Worm (Caenorhabditis elegans): ENCODE measurements around the gene Y37E11AM.2.

Gene Y37E11AM.2

ce11 chrIV:3742426-3742839, 17.2 kb upstream of the Y37E11AM.2 start (continued):
- TF ChIP-seq unc-39 (tag; optimal IDR thresholded peaks at IDR 0.05) = no peak

DNA sequence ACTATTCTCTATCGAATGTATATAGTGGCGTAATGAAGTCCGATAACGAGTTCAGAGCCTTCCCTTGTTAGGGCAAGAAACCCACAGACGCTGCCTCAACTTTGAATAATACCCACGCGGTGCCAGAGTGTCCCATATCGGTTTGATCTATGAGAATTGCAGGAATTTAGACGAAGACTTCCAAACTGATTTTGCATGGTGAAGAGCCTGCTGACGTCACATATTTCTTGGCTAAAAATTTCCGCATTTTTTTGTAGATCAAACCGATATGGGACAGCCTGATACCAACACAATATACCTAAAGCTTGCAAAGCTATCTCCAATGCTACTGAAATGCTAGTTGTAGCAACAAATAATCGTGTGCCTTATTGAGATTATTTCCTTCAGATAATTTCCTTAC, 16.6 kb upstream of the Y37E11AM.2 start:
- TF ChIP-seq zag-1 (tag; optimal IDR thresholded peaks at IDR 0.05) (no peak), snpc-4 (tag; optimal IDR thresholded peaks at IDR 0.05) (no peak), nhr-28 (tag; optimal IDR thresholded peaks at IDR 0.05) (no peak), unc-62 (GFP tag; optimal IDR thresholded peaks at IDR 0.05) (no peak), lin-39 (tag; optimal IDR thresholded peaks at IDR 0.05) (no peak), nhr-12 (tag; optimal IDR thresholded peaks at IDR 0.05) (no peak), nhr-237 (tag; optimal IDR thresholded peaks at IDR 0.05) (no peak), nhr-23 (tag; optimal IDR thresholded peaks at IDR 0.05) (no peak), mml-1 (tag; optimal IDR thresholded peaks at IDR 0.05) (no peak), ceh-28 (tag; optimal IDR thresholded peaks at IDR 0.05) (no peak), elt-1 (tag; optimal IDR thresholded peaks at IDR 0.05) (no peak), lin-15B (tag; optimal IDR thresholded peaks at IDR 0.05) (no peak), elt-2 (tag; optimal IDR thresholded peaks at IDR 0.05) (no peak), ztf-11 (tag; optimal IDR thresholded peaks at IDR 0.05) (no peak), nhr-43 (tag; optimal IDR thresholded peaks at IDR 0.05; ENCODE audit: poor library complexity, severe bottlenecking) (no peak), ama-1 (optimal IDR thresholded peaks at IDR 0.05) (no peak), ceh-82 (tag; optimal IDR thresholded peaks at IDR 0.05) (no peak), egl-5 (tag; optimal IDR thresholded peaks at IDR 0.05) (no peak), nhr-11 (tag; optimal IDR thresholded peaks at IDR 0.05) (no peak), elt-3 (tag; optimal IDR thresholded peaks at IDR 0.05) (no peak)

ce11 chrIV:3740830-3741477, 15.7 kb upstream of the Y37E11AM.2 start, which contains the start of gene nape-1:
Gene nape-1, minus strand, starts transcription at chrIV:3740880.
- TF ChIP-seq nfya-1 (tag; optimal IDR thresholded peaks at IDR 0.05; ENCODE audit: insufficient read depth) = peak; percentile 54
- TF ChIP-seq lin-39 (tag; optimal IDR thresholded peaks at IDR 0.05) = peak; percentile 46
- TF ChIP-seq nhr-67 (tag; optimal IDR thresholded peaks at IDR 0.05) = no peak
- TF ChIP-seq unc-62 (GFP tag; optimal IDR thresholded peaks at IDR 0.05) = no peak
- peak; percentile 99 for TF ChIP-seq pha-4 (tag; optimal IDR thresholded peaks at IDR 0.05)
- TF ChIP-seq egl-5 (tag; optimal IDR thresholded peaks at IDR 0.05) = peak; percentile 41
- TF ChIP-seq pqm-1 (tag; optimal IDR thresholded peaks at IDR 0.05) = peak; percentile 31
- TF ChIP-seq hmg-11 (tag; optimal IDR thresholded peaks at IDR 0.05) = peak; percentile 42
- no peak for TF ChIP-seq fkh-10 (GFP tag; optimal IDR thresholded peaks at IDR 0.05)
- TF ChIP-seq eor-1 (tag; optimal IDR thresholded peaks at IDR 0.05) = no peak
- TF ChIP-seq ceh-28 (tag; optimal IDR thresholded peaks at IDR 0.05) = no peak
- peak; percentile 35 for TF ChIP-seq elt-2 (tag; optimal IDR thresholded peaks at IDR 0.05)
- peak; percentile 59 for TF ChIP-seq lin-15B (tag; optimal IDR thresholded peaks at IDR 0.05)

DNA sequence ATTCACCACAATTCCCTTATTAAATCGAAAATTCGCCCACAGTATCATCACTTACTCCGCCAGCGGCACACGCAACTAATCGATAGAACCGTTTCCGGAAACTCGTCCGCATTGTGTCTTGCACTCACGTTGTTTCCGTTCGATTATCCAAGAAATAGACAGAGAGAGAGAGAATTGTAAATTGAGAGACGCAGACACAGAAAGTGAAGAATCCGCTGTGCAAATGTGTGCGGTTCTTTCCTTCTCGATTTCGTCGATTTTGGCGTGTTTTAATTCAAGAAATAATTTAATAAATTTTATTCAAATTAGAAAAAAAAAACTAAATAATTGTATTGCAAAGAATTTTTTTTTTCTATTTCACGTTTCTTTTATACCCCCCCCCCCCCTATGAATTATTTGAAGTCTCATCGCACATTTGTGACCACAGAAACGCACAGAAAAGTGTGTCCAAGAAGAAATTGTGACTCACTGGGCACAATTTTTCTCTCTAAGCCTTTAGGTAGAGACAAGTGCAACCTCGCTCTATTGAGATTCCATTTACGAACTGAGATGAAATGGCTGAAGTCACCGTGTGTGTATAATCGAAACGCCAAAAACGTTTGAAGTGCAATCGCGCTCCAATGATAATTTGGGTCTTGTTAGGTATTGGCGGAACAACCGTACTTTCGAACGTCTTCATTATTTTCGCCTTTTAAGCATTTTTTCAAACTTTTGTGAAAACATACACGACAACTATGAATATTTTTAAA, 13.6 kb upstream of the Y37E11AM.2 start, which contains the start of gene nape-2:
nape-2 (minus strand) TSS at position 271 of the 749 bp plus-strand sequence.
- peak; percentile 23 for TF ChIP-seq lin-15B (tag; optimal IDR thresholded peaks at IDR 0.05)
- no peak for TF ChIP-seq nhr-28 (tag; optimal IDR thresholded peaks at IDR 0.05)
- TF ChIP-seq nfya-1 (tag; optimal IDR thresholded peaks at IDR 0.05; ENCODE audit: insufficient read depth) = no peak
- no peak for TF ChIP-seq ama-1 (optimal IDR thresholded peaks at IDR 0.05)
- no peak for TF ChIP-seq fos-1 (tag; optimal IDR thresholded peaks at IDR 0.05)
- no peak for TF ChIP-seq egl-27 (tag; optimal IDR thresholded peaks at IDR 0.05)
- TF ChIP-seq zag-1 (tag; optimal IDR thresholded peaks at IDR 0.05) = no peak
- TF ChIP-seq unc-62 (GFP tag; optimal IDR thresholded peaks at IDR 0.05) = no peak
- TF ChIP-seq fkh-10 (GFP tag; optimal IDR thresholded peaks at IDR 0.05) = no peak
- TF ChIP-seq nhr-237 (tag; optimal IDR thresholded peaks at IDR 0.05) = no peak
- peak; percentile 31 for TF ChIP-seq pha-4 (tag; optimal IDR thresholded peaks at IDR 0.05)
- TF ChIP-seq lin-39 (tag; optimal IDR thresholded peaks at IDR 0.05) = peak; percentile 33
- no peak for TF ChIP-seq eor-1 (tag; optimal IDR thresholded peaks at IDR 0.05)
- TF ChIP-seq ceh-28 (tag; optimal IDR thresholded peaks at IDR 0.05) = no peak
- TF ChIP-seq mdl-1 (tag; optimal IDR thresholded peaks at IDR 0.05) = no peak
- no peak for TF ChIP-seq lsy-12 (tag; optimal IDR thresholded peaks at IDR 0.05)
- no peak for TF ChIP-seq jun-1 (tag; optimal IDR thresholded peaks at IDR 0.05)
- no peak for TF ChIP-seq pqm-1 (tag; optimal IDR thresholded peaks at IDR 0.05)
- no peak for TF ChIP-seq nhr-25 (tag; optimal IDR thresholded peaks at IDR 0.05)
- TF ChIP-seq R02D3.7 (tag; optimal IDR thresholded peaks at IDR 0.05) = no peak
- TF ChIP-seq mml-1 (tag; optimal IDR thresholded peaks at IDR 0.05) = no peak
- no peak for TF ChIP-seq nhr-11 (tag; optimal IDR thresholded peaks at IDR 0.05)
- TF ChIP-seq ceh-82 (tag; optimal IDR thresholded peaks at IDR 0.05) = no peak
- TF ChIP-seq daf-12 (tag; optimal IDR thresholded peaks at IDR 0.05) = no peak
- no peak for TF ChIP-seq ztf-4 (tag; optimal IDR thresholded peaks at IDR 0.05)
- no peak for TF ChIP-seq nhr-77 (tag; optimal IDR thresholded peaks at IDR 0.05)
